Fruit fly (Drosophila melanogaster) whole organism: ENCODE measurements around the gene CG15445.

Experiments used
- CG8478 ChIP-seq: fragments of >200 bp; optimal IDR thresholded peaks from 2 replicates; lab custom pipeline; 2018; ENCODE audit warnings: inconsistent platforms
- Dll ChIP-seq: fragments of >200 bp; optimal IDR thresholded peaks from 2 replicates; lab custom pipeline; 2017
- pan ChIP-seq: fragments of >200 bp; optimal IDR thresholded peaks from 2 replicates; lab custom pipeline; 2017
- psq ChIP-seq: fragments of >200 bp; optimal IDR thresholded peaks from 2 replicates; lab custom pipeline; 2017
- usp ChIP-seq: fragments of >200 bp; optimal IDR thresholded peaks from 2 replicates; lab custom pipeline; 2017; ENCODE audit warnings: missing biosample characterization, missing genetic modification characterization, mixed read lengths

DNA sequence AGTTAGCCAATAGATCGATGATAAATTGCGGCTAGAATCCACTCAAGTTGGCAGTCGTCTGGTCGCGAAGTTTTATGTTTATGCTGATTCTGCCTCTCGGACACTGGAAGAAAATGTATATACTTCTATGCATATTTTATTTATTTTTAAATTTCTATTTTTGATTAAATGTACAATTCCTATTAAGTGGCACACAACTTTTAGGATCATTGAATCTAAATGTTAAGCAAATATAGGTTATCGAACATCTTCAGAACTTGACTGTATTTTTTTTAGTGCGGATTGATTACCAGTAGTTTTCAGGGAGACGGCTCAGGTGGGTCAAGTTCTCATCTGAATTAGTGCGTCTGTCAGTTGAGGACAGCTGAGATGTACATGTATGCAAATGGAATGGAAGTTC lies 10.3 kb downstream of the CG15445 start:
- no peak for TF ChIP-seq Dll (lab: Kevin White, UChicago)
- no peak for TF ChIP-seq CG8478 (lab: Kevin White, UChicago)
- TF ChIP-seq psq (lab: Kevin White, UChicago), result no peak
- TF ChIP-seq usp (GFP tag; lab: Kevin White, UChicago), result no peak
- no peak for TF ChIP-seq pan (lab: Kevin White, UChicago)
